Worm (Caenorhabditis elegans) whole organism, mixed stage, embryonic: ENCODE data around the gene F19H8.2.

Experiments
- ces-1 ChIP-seq: fragments of 150-350 bp; optimal IDR thresholded peaks from 2 replicates; lab custom pipeline; 2014; ENCODE audit warnings: missing biosample characterization, missing genetic modification reagents, missing genetic modification characterization
- elt-1 ChIP-seq: sonication (generic microtip); optimal IDR thresholded peaks from 2 replicates; lab custom pipeline; 2017; ENCODE audit warnings: missing genetic modification characterization, mild to moderate bottlenecking, missing compliant biosample characterization, antibody characterized with exemption, moderate library complexity, borderline replicate concordance; ENCODE audit not compliant: insufficient read depth
- snpc-4 ChIP-seq: fragments of 150-350 bp; optimal IDR thresholded peaks from 2 replicates; lab custom pipeline; 2014; ENCODE audit warnings: missing biosample characterization, missing genetic modification characterization
- unc-62 ChIP-seq: fragments of 150-350 bp; optimal IDR thresholded peaks from 2 replicates; lab custom pipeline; 2014; ENCODE audit warnings: missing biosample characterization, missing genetic modification reagents, missing genetic modification characterization
- ztf-11 ChIP-seq: fragments of 150-350 bp; optimal IDR thresholded peaks from 2 replicates; lab custom pipeline; 2014; ENCODE audit warnings: missing biosample characterization, missing genetic modification characterization

DNA sequence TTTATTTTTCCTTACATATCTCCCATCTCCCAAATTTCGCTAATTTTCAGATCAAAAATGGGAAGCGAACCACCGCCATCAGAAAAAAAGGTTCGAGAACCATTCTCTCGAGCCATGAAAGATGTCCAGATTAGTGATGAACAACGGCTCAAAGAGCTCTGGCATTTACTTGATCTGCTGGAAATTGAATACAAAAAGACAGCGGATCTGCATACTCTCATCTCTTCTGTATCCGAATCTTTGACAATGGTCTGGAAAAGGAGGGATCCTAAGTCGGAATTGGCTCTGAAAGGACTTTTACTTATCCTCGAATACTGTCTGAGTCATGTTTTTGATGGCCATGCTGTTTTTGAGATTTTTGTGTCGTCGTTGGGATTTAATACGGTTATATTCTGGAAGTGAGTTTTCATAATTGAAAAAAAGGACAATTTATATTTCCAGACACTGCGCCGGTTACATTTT, 4.8 kb downstream of the F19H8.2 start, which contains the start of gene tps-2:
- TF ChIP-seq ztf-11 (tag; lab: Kevin White, UChicago) = no peak
- TF ChIP-seq elt-1 = no peak
- no peak for TF ChIP-seq unc-62 (GFP tag; lab: Kevin White, UChicago)
- TF ChIP-seq ces-1 = no peak
- TF ChIP-seq snpc-4 (tag; lab: Kevin White, UChicago) = no peak
